Fruit fly (Drosophila melanogaster) whole organism: ENCODE results near the gene CG7368.
A peak's percentile ranks its signal among the peaks of the same experiment; 100 is the strongest.

ENCODE experiments used
- Dll ChIP-seq: fragments of >200 bp; optimal IDR thresholded peaks from 2 replicates; lab custom pipeline; 2017
- EcR ChIP-seq, 2 experiments: fragments of >200 bp; optimal IDR thresholded peaks; 2 replicates each; lab custom pipeline; 2017; ENCODE audit warnings: missing biosample characterization in 2 of 2, missing genetic modification characterization in 2 of 2, missing genetic modification reagents in 2 of 2
- psq ChIP-seq: fragments of >200 bp; optimal IDR thresholded peaks from 2 replicates; lab custom pipeline; 2017

dm6 chr3L:11586794-11587462 lies 10.1 kb upstream of the CG7368 start:
- no peak for TF ChIP-seq EcR (GFP tag; optimal IDR thresholded peaks at IDR 0.05; lab: Kevin White, UChicago)
- TF ChIP-seq Dll: peak; percentile 70
- TF ChIP-seq psq (lab: Kevin White, UChicago): no peak
